Fruit fly (Drosophila melanogaster) whole organism, adult: Measurements from ENCODE around the gene Alh.

ENCODE experiments used
- CG11617 ChIP-seq: fragments of 200-800 bp; sonication (Bioruptor generic); optimal IDR thresholded peaks from 2 replicates; lab custom pipeline; 2017; ENCODE audit warnings: mild to moderate bottlenecking, missing biosample characterization, missing genetic modification reagents, missing genetic modification characterization
- CG12768 ChIP-seq: fragments of 200-800 bp; sonication (Bioruptor generic); optimal IDR thresholded peaks from 2 replicates; lab custom pipeline; 2017; ENCODE audit warnings: missing biosample characterization, missing genetic modification characterization, mild to moderate bottlenecking, moderate library complexity, missing genetic modification reagents
- CG14711 ChIP-seq: fragments of 200-800 bp; sonication (Bioruptor generic); optimal IDR thresholded peaks from 2 replicates; lab custom pipeline; 2018; ENCODE audit warnings: missing biosample characterization, mild to moderate bottlenecking, missing genetic modification characterization, moderate library complexity
- CG1620 ChIP-seq: fragments of 200-800 bp; sonication (Bioruptor generic); optimal IDR thresholded peaks from 2 replicates; lab custom pipeline; 2016; ENCODE audit warnings: missing biosample characterization, missing genetic modification characterization
- CG33017 ChIP-seq: fragments of 200-800 bp; sonication (Bioruptor generic); optimal IDR thresholded peaks from 2 replicates; lab custom pipeline; 2018; ENCODE audit warnings: missing biosample characterization, mild to moderate bottlenecking, missing genetic modification characterization, moderate library complexity
- CG5204 ChIP-seq: fragments of 200-800 bp; sonication (Bioruptor generic); optimal IDR thresholded peaks from 2 replicates; lab custom pipeline; 2016; ENCODE audit warnings: missing biosample characterization, missing genetic modification characterization
- CG7045 ChIP-seq: fragments of 200-800 bp; sonication (Bioruptor generic); optimal IDR thresholded peaks from 2 replicates; lab custom pipeline; 2017; ENCODE audit warnings: missing biosample characterization, mild to moderate bottlenecking, missing genetic modification characterization
- CG7101 ChIP-seq: fragments of 200-800 bp; sonication (Bioruptor generic); optimal IDR thresholded peaks from 2 replicates; lab custom pipeline; 2018; ENCODE audit warnings: missing biosample characterization, mild to moderate bottlenecking, missing genetic modification characterization, moderate library complexity
- Clk ChIP-seq: fragments of 200-800 bp; sonication (Bioruptor generic); optimal IDR thresholded peaks from 2 replicates; lab custom pipeline; 2017; ENCODE audit warnings: missing biosample characterization, missing genetic modification characterization
- Crg-1 ChIP-seq: fragments of 200-800 bp; sonication (Bioruptor generic); optimal IDR thresholded peaks from 2 replicates; lab custom pipeline; 2016; ENCODE audit warnings: missing biosample characterization, missing genetic modification characterization
- Hr96 ChIP-seq: fragments of 200-800 bp; sonication (Bioruptor generic); optimal IDR thresholded peaks from 2 replicates; lab custom pipeline; 2016; ENCODE audit warnings: missing biosample characterization, missing genetic modification characterization
- Mnt ChIP-seq: fragments of 200-800 bp; sonication (Bioruptor generic); optimal IDR thresholded peaks from 2 replicates; lab custom pipeline; 2016; ENCODE audit warnings: missing biosample characterization, mild to moderate bottlenecking, missing genetic modification characterization
- bab1 ChIP-seq: fragments of 200-800 bp; sonication (Bioruptor generic); optimal IDR thresholded peaks from 3 replicates; lab custom pipeline; 2019; ENCODE audit warnings: missing biosample characterization, mild to moderate bottlenecking, missing genetic modification characterization, moderate library complexity
- cic ChIP-seq: fragments of 200-800 bp; sonication (Bioruptor generic); optimal IDR thresholded peaks from 2 replicates; lab custom pipeline; 2017; ENCODE audit warnings: missing biosample characterization, mild to moderate bottlenecking, missing genetic modification characterization, moderate library complexity
- cnc ChIP-seq, 2 experiments: fragments of >200 bp; optimal IDR thresholded peaks; 2 replicates each; lab custom pipeline; 2017
- kay ChIP-seq: fragments of 200-800 bp; sonication (Bioruptor generic); peaks from one replicate; lab custom pipeline; 2016; ENCODE audit warnings: missing biosample characterization, missing genetic modification characterization, borderline replicate concordance
- ovo ChIP-seq: fragments of 200-800 bp; sonication (Bioruptor generic); optimal IDR thresholded peaks from 2 replicates; lab custom pipeline; 2016; ENCODE audit warnings: missing biosample characterization, missing genetic modification characterization
- pad ChIP-seq: fragments of 200-800 bp; sonication (Bioruptor generic); optimal IDR thresholded peaks from 3 replicates; lab custom pipeline; 2017; ENCODE audit warnings: missing biosample characterization, missing genetic modification characterization, mild to moderate bottlenecking, moderate library complexity, missing genetic modification reagents
- tj ChIP-seq: fragments of 200-800 bp; sonication (Bioruptor generic); optimal IDR thresholded peaks from 3 replicates; lab custom pipeline; 2017; ENCODE audit warnings: missing biosample characterization, mild to moderate bottlenecking, missing genetic modification characterization, moderate library complexity
- toe ChIP-seq: fragments of 200-800 bp; sonication (Bioruptor generic); optimal IDR thresholded peaks from 2 replicates; lab custom pipeline; 2016; ENCODE audit warnings: missing biosample characterization, missing genetic modification characterization

Alh gene

DNA sequence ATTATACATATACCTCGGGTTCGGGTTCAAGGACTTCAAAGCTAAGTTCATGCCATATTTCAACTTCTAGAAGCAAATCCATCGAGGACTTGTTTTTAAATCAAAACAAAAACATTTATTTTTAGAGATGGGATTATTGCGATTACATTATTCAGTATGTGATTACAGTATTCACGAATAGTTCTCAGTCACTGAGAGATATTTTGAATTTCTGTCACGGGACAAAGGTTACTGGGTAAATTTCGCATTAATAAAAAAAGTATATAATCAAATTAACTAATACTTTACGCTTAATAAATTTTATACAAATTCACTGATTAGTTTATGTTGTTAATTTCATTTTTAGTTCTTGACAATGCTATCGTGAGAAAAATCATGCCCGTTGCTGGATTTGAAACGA, 30.4 kb downstream of the Alh start:
- TF ChIP-seq tj (GFP tag; lab: Kevin White, UChicago): no peak
- no peak for TF ChIP-seq Mnt (GFP tag; lab: Kevin White, UChicago)
- TF ChIP-seq CG11617 (GFP tag; lab: Kevin White, UChicago): peak; percentile 30
- no peak for TF ChIP-seq cnc (optimal IDR thresholded peaks at IDR 0.05; lab: Kevin White, UChicago)
- no peak for TF ChIP-seq Clk
- TF ChIP-seq CG33017 (tag; lab: Kevin White, UChicago): no peak
- TF ChIP-seq CG14711 (tag; lab: Kevin White, UChicago): peak; percentile 35
- no peak for TF ChIP-seq pad (GFP tag; lab: Kevin White, UChicago)
- peak; percentile 32 for TF ChIP-seq CG7101 (tag; lab: Kevin White, UChicago)
- TF ChIP-seq kay (GFP tag; lab: Kevin White, UChicago): no peak
- TF ChIP-seq CG7045: no peak
- TF ChIP-seq toe (GFP tag; lab: Kevin White, UChicago): no peak
- no peak for TF ChIP-seq CG1620
- no peak for TF ChIP-seq CG5204 (GFP tag; lab: Kevin White, UChicago)
- TF ChIP-seq ovo: no peak
- peak; percentile 12 for TF ChIP-seq CG12768 (GFP tag; lab: Kevin White, UChicago)
- TF ChIP-seq Hr96 (GFP tag; lab: Kevin White, UChicago): no peak
- no peak for TF ChIP-seq bab1

DNA sequence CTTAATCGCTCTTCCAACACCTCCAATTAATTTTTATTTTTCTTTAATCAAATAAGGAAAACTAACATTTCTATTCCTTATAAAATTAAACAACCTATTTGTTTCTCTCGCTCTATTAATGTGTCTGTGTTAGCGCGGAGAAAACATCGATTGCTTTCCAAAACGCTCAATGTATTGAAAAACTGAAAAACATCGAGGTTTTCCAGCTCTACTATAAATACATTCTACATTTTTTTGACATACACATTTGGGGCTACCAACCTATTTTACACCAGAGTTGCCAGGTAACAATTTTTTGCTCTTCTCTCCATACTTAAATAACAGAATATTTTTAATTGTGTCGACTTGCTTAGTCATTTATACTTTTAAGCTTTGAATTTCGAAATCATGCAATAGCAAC, 32.1 kb downstream of the Alh start:
- TF ChIP-seq CG14711 (tag; lab: Kevin White, UChicago): peak; percentile 80
- TF ChIP-seq CG7045: no peak
- TF ChIP-seq CG7101 (tag; lab: Kevin White, UChicago): no peak
- TF ChIP-seq kay (GFP tag; lab: Kevin White, UChicago): peak; percentile 71
- no peak for TF ChIP-seq CG5204 (GFP tag; lab: Kevin White, UChicago)

DNA sequence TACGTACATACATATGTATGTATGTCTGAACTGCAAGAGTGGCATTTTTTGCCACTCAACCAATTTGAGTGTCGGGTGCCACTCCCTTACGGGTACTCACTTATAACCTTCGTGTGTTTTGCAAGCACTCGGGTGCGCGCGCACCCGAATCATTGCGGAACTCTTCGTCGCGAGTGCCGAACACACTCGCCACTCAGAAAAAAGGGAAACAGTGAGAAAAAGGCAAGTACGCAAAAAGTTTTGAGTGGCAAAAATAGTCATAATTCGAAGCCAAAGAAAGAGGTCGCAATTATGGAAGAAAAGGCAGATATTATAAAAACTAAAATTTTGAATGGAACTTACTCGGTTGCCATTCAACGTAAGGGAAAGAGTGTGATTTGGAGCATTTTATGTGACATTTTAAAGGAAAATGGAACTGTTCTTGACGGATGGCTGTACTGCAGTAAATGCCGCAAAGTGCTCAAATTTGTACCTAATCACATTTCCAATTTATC, 33.6 kb downstream of the Alh start:
- peak; percentile 21 for TF ChIP-seq cic
- no peak for TF ChIP-seq ovo
- TF ChIP-seq bab1: no peak
- TF ChIP-seq Mnt (GFP tag; lab: Kevin White, UChicago): peak; percentile 20
- peak; percentile 97 for TF ChIP-seq tj (GFP tag; lab: Kevin White, UChicago)

DNA sequence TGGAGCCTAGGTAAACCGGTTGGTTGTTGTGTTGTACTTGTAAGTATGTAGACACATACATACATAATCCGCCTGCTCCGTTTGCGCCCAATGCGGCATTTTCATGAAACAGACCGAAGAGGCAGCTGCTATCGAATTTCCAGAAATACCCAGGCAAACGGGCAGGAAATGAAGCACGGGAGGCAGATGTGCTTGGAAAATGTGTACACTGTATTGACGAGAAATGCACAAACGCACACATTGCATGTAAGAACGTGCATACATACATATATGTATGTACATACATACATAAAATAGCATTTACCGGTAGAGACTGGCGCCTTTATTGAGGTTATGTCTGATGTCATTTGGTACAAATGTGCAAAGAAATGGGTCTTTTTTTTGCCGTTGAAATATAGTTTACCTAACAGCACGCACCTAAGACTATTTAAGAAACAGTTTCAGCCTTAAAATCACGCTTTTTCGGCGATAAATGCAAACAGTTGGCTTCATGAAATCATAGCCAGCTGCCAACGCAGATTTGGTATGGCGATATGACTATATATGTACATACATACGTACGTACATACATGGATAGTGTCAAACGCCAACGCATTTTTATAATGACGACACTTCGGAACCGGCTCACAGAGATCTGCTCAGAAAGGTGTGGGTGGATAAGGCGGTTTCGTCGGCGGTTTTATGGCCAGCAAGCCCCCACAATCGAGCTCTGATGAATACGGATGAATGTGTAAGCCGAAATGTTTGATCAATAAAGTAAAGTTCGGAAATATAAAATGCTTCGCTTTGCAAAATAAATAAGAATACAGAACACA, 34.3 kb downstream of the Alh start:
- peak; percentile 92 for TF ChIP-seq kay (GFP tag; lab: Kevin White, UChicago)
- TF ChIP-seq CG7101 (tag; lab: Kevin White, UChicago): no peak

DNA sequence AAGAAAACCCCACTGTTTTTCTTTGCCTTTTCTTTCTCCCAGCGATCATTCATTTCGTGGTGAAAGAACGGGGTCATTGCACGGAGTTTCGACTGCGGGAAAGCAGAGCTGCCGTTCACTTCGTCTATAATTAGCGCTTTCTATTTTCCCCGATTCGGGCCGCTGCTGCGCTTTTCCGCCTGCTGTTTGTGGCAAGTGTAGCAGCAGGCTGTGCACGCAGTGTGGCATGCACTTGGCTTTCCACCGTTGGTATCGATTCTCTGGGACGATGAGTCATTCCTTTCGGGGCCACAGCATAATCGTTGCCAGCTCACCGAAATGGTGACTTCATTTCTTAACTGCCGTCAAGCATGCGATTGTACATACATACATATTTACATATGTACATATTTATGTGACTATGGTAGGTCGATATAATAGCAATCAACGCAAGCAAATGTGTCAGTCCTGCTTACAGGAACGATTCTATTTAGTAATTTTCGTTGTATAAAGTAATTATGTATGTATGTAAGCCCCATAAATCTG, 35.1 kb downstream of the Alh start:
- TF ChIP-seq ovo (peak; percentile 3), CG14711 (tag; lab: Kevin White, UChicago) (no peak), CG11617 (GFP tag; lab: Kevin White, UChicago) (no peak)

DNA sequence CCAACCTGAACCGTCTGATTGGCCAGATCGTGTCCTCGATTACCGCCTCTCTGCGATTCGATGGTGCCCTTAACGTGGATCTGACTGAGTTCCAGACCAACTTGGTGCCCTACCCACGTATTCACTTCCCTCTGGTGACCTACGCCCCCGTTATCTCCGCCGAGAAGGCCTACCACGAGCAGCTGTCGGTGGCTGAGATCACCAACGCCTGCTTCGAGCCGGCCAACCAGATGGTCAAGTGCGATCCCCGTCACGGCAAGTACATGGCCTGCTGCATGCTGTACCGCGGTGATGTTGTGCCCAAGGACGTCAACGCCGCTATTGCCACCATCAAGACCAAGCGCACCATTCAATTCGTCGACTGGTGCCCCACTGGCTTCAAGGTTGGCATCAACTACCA, 36.1 kb downstream of the Alh start:
- TF ChIP-seq tj (GFP tag; lab: Kevin White, UChicago): no peak

DNA sequence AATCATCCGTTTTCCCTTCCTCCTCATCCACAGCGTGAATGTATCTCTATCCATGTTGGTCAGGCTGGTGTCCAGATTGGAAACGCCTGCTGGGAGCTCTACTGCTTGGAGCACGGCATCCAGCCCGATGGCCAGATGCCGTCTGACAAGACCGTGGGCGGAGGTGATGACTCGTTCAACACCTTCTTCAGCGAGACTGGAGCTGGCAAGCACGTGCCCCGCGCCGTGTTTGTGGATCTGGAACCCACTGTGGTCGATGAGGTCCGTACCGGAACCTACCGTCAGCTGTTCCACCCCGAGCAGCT, 36.8 kb downstream of the Alh start:
- no peak for TF ChIP-seq Clk
- no peak for TF ChIP-seq tj (GFP tag; lab: Kevin White, UChicago)
- TF ChIP-seq CG11617 (GFP tag; lab: Kevin White, UChicago): no peak
- no peak for TF ChIP-seq toe (GFP tag; lab: Kevin White, UChicago)
- TF ChIP-seq CG12768 (GFP tag; lab: Kevin White, UChicago): no peak
- no peak for TF ChIP-seq bab1
- TF ChIP-seq CG7045: no peak
- TF ChIP-seq CG5204 (GFP tag; lab: Kevin White, UChicago): no peak
- no peak for TF ChIP-seq Crg-1 (GFP tag; lab: Kevin White, UChicago)
- no peak for TF ChIP-seq cic
- TF ChIP-seq cnc (optimal IDR thresholded peaks at IDR 0.05; lab: Kevin White, UChicago): no peak
- TF ChIP-seq pad (GFP tag; lab: Kevin White, UChicago): no peak
- TF ChIP-seq CG7101 (tag; lab: Kevin White, UChicago): no peak
- no peak for TF ChIP-seq Mnt (GFP tag; lab: Kevin White, UChicago)
- no peak for TF ChIP-seq CG1620
- no peak for TF ChIP-seq CG14711 (tag; lab: Kevin White, UChicago)
- no peak for TF ChIP-seq kay (GFP tag; lab: Kevin White, UChicago)
